Worm (Caenorhabditis elegans): ENCODE measurements around the gene C55A6.10.

- TF ChIP-seq him-1 (tag; optimal IDR thresholded peaks at IDR 0.05) (no peak), dao-5 (tag; optimal IDR thresholded peaks at IDR 0.05) (no peak), W03F9.2 (tag; optimal IDR thresholded peaks at IDR 0.05) (no peak)
These were observed 10.0 kb downstream of the C55A6.10 start for ce11 chrV:11515145-11515544.
